Worm (Caenorhabditis elegans): ENCODE results near the gene T22D1.1.

Gene T22D1.1

DNA sequence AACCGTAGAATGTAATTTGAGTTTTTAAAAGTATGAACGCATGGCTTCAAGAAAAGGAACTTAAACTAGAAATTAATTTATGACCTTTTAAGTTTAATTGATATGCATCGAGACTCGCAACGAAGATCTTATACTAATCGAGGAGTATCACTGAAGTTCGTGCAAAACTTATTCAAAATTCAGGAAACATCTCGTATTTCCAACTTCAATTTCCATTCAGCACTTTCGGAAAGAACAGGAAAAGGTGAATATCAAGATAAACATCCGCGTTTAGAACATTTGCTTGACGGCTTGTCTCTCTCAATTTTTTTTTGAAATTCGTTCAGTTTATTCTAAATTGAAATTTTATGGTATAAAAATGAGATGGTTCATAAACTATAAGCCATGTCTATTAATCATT lies 42.0 kb downstream of the T22D1.1 start, which contains the start of gene ZK381.2:
TSS of gene ZK381.2 (plus strand) at position 301 of the 400 bp plus-strand sequence.
- no peak for TF ChIP-seq tab-1 (GFP tag; IDR thresholded peaks at IDR 0.05)
- TF ChIP-seq klf-2 (GFP tag; conservative IDR thresholded peaks at IDR 0.05) = no peak
- TF ChIP-seq ztf-23 (GFP tag; IDR thresholded peaks at IDR 0.05) = no peak
- TF ChIP-seq ztf-29 (GFP tag; IDR thresholded peaks at IDR 0.05) = no peak
- no peak for TF ChIP-seq flt-1 (GFP tag; IDR thresholded peaks at IDR 0.05)
- no peak for TF ChIP-seq cog-1 (tag; optimal IDR thresholded peaks at IDR 0.05)
- no peak for TF ChIP-seq ref-1 (GFP tag; conservative IDR thresholded peaks at IDR 0.05)
- TF ChIP-seq med-1 (GFP tag; optimal IDR thresholded peaks at IDR 0.05; ENCODE audit: insufficient read depth) = no peak
- no peak for TF ChIP-seq T22C8.4 (GFP tag; IDR thresholded peaks at IDR 0.05)

DNA sequence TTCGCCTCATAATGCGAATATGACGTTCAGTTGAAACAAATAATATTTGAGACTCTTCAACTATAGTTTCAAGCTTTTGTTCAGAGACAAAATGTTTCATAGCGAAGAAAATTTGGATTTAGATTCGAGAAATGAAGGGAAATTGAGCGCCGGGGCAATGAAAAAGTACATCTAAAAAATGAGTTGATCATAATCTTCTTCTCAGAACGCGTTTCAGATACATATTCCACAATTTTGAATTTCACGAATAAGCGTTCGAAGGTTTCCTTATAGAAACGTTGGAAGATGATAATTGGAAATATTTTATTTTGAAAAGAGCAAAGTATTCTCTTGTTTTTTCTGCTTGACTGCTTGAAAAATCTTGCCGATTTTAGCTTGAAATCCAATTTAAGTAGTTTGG lies 47.1 kb downstream of the T22D1.1 start, which contains the start of gene ZK381.8:
TSS of gene ZK381.8 (minus strand) at position 101 of the 400 bp plus-strand sequence.
- TF ChIP-seq ref-1 (GFP tag; conservative IDR thresholded peaks at IDR 0.05) = no peak
- no peak for TF ChIP-seq med-1 (GFP tag; optimal IDR thresholded peaks at IDR 0.05; ENCODE audit: insufficient read depth)
- no peak for TF ChIP-seq ztf-29 (GFP tag; IDR thresholded peaks at IDR 0.05)
- TF ChIP-seq T22C8.4 (GFP tag; IDR thresholded peaks at IDR 0.05) = no peak
- TF ChIP-seq flt-1 (GFP tag; IDR thresholded peaks at IDR 0.05) = no peak
- no peak for TF ChIP-seq cog-1 (tag; optimal IDR thresholded peaks at IDR 0.05)
- TF ChIP-seq klf-2 (GFP tag; conservative IDR thresholded peaks at IDR 0.05) = no peak
- TF ChIP-seq tab-1 (GFP tag; IDR thresholded peaks at IDR 0.05) = no peak
- no peak for TF ChIP-seq ztf-23 (GFP tag; IDR thresholded peaks at IDR 0.05)

DNA sequence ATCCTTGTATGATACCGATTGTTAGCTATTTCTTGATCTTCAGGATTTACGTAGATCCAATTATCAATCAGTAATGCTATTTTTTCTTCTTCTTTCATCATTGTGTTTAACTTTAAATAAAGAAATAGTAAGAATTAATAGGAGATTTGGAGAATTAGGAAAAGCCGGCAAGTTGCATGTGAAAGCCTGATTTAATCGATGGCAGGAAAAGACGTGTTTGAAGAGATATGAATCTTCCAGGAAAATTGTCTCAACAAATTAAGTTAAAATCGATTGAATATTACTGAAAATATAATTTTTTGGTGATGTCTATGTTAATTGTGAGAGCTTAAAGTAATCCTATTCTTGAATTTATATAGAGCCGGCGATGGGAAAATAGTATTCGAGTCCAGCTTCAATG lies 48.0 kb downstream of the T22D1.1 start, which contains the start of gene ZK381.62:
TSS of gene ZK381.62 (minus strand) at position 101 of the 400 bp plus-strand sequence.
- TF ChIP-seq flt-1 (GFP tag; IDR thresholded peaks at IDR 0.05) = no peak
- TF ChIP-seq ztf-23 (GFP tag; IDR thresholded peaks at IDR 0.05) = no peak
- no peak for TF ChIP-seq ref-1 (GFP tag; conservative IDR thresholded peaks at IDR 0.05)
- TF ChIP-seq med-1 (GFP tag; optimal IDR thresholded peaks at IDR 0.05; ENCODE audit: insufficient read depth) = no peak
- no peak for TF ChIP-seq T22C8.4 (GFP tag; IDR thresholded peaks at IDR 0.05)
- no peak for TF ChIP-seq ztf-29 (GFP tag; IDR thresholded peaks at IDR 0.05)
- TF ChIP-seq cog-1 (tag; optimal IDR thresholded peaks at IDR 0.05) = no peak
- no peak for TF ChIP-seq klf-2 (GFP tag; conservative IDR thresholded peaks at IDR 0.05)
- TF ChIP-seq tab-1 (GFP tag; IDR thresholded peaks at IDR 0.05) = no peak

DNA sequence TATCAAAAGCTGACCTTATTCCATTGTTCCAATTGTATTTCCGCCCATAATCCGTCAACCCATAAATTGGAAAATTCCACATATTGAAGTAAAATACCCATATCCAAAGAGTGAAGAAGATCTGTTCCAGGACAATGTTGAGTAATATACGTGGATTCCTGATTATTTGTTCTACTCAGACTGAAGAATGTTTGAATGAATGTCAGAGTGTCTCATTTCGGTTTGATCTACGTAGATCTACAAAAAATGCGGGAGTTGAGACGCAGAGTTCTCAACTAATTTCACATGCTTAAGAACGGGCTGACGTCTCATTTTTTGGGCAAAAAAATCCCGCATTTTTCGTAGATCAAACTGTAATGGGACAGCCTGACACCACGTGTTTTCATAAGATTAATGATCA lies 49.3 kb downstream of the T22D1.1 start, which contains the start of gene nhr-249:
TSS of gene nhr-249 (minus strand) at position 101 of the 400 bp plus-strand sequence.
- TF ChIP-seq flt-1 (GFP tag; IDR thresholded peaks at IDR 0.05) (no peak), T22C8.4 (GFP tag; IDR thresholded peaks at IDR 0.05) (no peak), tab-1 (GFP tag; IDR thresholded peaks at IDR 0.05) (no peak), cog-1 (tag; optimal IDR thresholded peaks at IDR 0.05) (no peak), ztf-29 (GFP tag; IDR thresholded peaks at IDR 0.05) (no peak), klf-2 (GFP tag; conservative IDR thresholded peaks at IDR 0.05) (no peak), med-1 (GFP tag; optimal IDR thresholded peaks at IDR 0.05; ENCODE audit: insufficient read depth) (no peak), ztf-23 (GFP tag; IDR thresholded peaks at IDR 0.05) (no peak), ref-1 (GFP tag; conservative IDR thresholded peaks at IDR 0.05) (no peak)

DNA sequence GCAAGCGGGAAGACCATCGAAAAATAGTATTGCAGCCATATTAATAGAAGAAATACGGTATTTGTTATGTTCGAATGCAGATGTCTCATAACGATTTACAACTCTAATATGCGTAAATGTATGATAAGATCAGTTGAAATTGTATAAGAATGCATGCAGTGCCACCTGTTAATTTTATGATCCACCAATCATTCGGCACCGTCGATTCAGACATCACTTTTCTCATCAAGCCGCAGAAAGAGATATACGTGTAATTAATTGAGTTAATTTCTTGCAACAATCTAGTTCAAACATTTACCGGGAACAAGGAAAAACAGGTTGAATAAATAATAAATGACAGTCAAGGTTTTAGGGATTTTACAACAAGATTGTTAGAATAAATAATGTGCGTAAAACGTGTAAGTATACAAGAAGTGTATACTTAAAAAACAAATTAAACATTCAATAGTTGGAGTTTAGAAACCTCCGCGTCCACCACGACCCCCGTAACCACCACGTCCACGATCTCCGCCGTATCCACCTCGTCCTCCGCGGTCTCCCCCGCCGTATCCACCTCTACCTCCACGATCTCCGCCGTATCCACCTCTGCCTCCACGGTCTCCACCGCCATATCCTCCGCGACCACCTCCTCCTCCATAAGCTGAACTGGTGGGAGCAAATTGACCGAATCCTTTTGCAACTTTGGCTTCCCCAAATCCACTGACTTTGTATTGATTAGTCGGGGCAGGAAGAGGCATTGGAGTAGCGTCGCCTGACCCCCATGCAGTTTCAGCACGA lies 51.2 kb downstream of the T22D1.1 start:
- no peak for TF ChIP-seq ztf-23 (GFP tag; IDR thresholded peaks at IDR 0.05)
- TF ChIP-seq T22C8.4 (GFP tag; IDR thresholded peaks at IDR 0.05) = no peak
- no peak for TF ChIP-seq tab-1 (GFP tag; IDR thresholded peaks at IDR 0.05)
- TF ChIP-seq ztf-29 (GFP tag; IDR thresholded peaks at IDR 0.05) = no peak
- TF ChIP-seq med-1 (GFP tag; optimal IDR thresholded peaks at IDR 0.05; ENCODE audit: insufficient read depth) = no peak
- TF ChIP-seq klf-2 (GFP tag; conservative IDR thresholded peaks at IDR 0.05) = no peak
- TF ChIP-seq flt-1 (GFP tag; IDR thresholded peaks at IDR 0.05) = no peak
- TF ChIP-seq cog-1 (tag; optimal IDR thresholded peaks at IDR 0.05) = no peak

All from whole organism, midembryonic.